Worm (Caenorhabditis elegans): ENCODE measurements around the gene nspc-19.

- no peak for TF ChIP-seq F49E8.2 (tag; optimal IDR thresholded peaks at IDR 0.05; ENCODE audit: insufficient read depth)
- no peak for TF ChIP-seq lag-1 (GFP tag; IDR thresholded peaks at IDR 0.05)
- no peak for TF ChIP-seq ztf-25 (GFP tag; IDR thresholded peaks at IDR 0.05)
- no peak for TF ChIP-seq ztf-18 (tag; optimal IDR thresholded peaks at IDR 0.05)
- no peak for TF ChIP-seq attf-5 (GFP tag; optimal IDR thresholded peaks at IDR 0.05)
- no peak for TF ChIP-seq snpc-4 (GFP tag; optimal IDR thresholded peaks at IDR 0.05)
- TF ChIP-seq snpc-4 (tag; optimal IDR thresholded peaks at IDR 0.05) = no peak
These were observed 8.0 kb upstream of the nspc-19 start, which contains the start of gene D1025.1 for ce11 chrX:14520463-14520862.
